Worm (Caenorhabditis elegans) whole organism, L4/young adult: ENCODE measurements around the gene Y57A10C.11.

Source experiments
- W03F9.2 ChIP-seq: fragments of 150-350 bp; optimal IDR thresholded peaks from 2 replicates; lab custom pipeline; 2014; ENCODE audit warnings: missing biosample characterization, missing genetic modification characterization
- dao-5 ChIP-seq: sonication (generic microtip); optimal IDR thresholded peaks from 2 replicates; lab custom pipeline; 2016; ENCODE audit warnings: missing genotype, missing genetic modification characterization, moderate library complexity, missing compliant biosample characterization
- him-1 ChIP-seq: sonication (generic microtip); optimal IDR thresholded peaks from 2 replicates; lab custom pipeline; 2016; ENCODE audit warnings: missing genotype, missing genetic modification reagents, missing genetic modification characterization, missing compliant biosample characterization

DNA sequence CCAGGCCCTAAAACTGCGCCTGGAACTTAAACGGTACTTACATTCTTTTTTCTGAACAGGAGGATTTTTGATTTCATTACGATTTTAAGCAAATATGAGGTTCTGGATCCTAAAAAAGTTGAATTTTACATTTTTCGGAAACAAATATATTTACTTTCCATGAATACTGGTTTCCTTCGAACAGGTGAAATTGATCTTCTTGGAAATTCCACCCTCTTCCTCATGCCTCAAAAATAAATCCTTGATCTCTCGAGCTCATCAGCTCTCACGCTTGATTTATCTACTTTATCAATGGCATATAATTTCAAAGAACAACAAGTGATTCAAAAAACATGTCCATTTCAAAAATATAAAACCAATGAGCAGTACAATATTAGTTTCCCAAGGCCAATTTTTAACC, 27.2 kb downstream of the Y57A10C.11 start:
- TF ChIP-seq W03F9.2 (no peak), him-1 (tag; lab: Kevin White, UChicago) (no peak), dao-5 (tag; lab: Kevin White, UChicago) (no peak)
